Worm (Caenorhabditis elegans): ENCODE data around the gene nep-26.

DNA sequence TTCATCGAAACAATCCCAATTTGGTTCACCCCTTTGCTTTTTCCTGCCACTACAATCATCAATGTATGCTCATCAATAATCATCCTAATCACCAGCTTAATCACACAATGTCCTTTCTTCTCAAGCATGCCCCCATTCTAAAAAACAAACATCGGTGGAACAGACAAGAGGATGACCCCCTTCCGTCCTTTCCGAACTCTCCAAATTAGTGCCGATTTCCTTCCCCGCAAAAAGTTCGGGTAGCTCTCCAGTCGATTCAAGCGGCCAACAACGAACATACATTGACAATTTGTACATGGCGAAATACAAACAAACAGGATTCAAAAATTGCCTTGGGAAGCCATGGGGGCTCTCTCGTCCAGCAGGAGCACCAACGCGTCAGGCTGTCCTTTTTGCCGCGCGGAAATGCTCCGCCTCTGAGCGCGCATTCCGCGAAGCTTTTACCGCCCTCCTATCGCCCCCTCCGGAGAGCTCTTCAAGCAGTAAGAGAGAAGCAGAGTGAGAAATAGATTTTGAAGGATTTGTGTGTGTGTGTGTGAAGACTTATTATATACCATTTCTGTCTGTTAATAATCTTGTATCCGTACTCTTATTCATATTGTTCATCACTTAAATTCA lies 25.8 kb upstream of the nep-26 start, which contains the start of gene appg-1:
- TF ChIP-seq nhr-76 (tag; optimal IDR thresholded peaks at IDR 0.05) (no peak), elt-3 (tag; optimal IDR thresholded peaks at IDR 0.05) (no peak), lin-39 (tag; optimal IDR thresholded peaks at IDR 0.05) (no peak), elt-2 (tag; optimal IDR thresholded peaks at IDR 0.05) (no peak), nhr-28 (tag; optimal IDR thresholded peaks at IDR 0.05) (no peak), unc-62 (GFP tag; optimal IDR thresholded peaks at IDR 0.05) (no peak), mdl-1 (tag; optimal IDR thresholded peaks at IDR 0.05) (no peak), nhr-11 (tag; optimal IDR thresholded peaks at IDR 0.05) (no peak), snpc-4 (tag; optimal IDR thresholded peaks at IDR 0.05) (no peak), elt-1 (tag; optimal IDR thresholded peaks at IDR 0.05) (no peak)

Measured in whole organism, L3 larva.